Worm (Caenorhabditis elegans): ENCODE results near the gene pes-10.

The pes-10 gene

DNA sequence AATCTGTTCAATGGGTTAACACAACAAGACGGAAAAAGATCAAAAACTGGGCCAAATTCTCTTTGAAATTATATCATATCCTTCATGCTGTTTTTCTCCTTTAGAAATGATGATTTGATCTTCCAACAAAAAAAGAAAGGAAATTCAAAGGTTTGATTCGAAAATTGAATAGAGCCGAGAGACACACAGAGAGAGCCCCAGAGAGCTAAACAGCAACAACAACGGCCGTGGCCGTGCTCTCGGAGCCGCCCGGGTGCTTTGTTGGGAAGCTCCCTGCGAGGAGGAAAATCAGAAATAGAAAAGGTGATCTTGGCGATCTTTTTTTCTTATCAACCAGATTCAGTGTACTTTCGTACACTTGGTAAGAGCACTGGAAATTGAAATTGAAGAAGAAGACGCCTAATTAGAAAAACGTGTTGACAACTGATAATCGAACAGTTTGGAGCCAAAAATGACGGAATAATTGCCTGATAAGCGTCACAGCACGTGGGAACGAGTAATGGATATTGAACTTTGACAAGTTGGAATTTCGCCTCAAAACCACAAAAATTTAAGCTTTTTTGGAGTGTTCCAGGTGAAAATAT is 50.3 kb downstream of the pes-10 start:
- TF ChIP-seq ces-1 (GFP tag; optimal IDR thresholded peaks at IDR 0.05) = peak; percentile 35
- no peak for TF ChIP-seq tbx-8 (GFP tag; optimal IDR thresholded peaks at IDR 0.05)

Data from whole organism, mixed stage, embryonic.